Fruit fly (Drosophila melanogaster) whole organism, prepupa: Measurements from ENCODE around the gene Ptip.

Experiments used
- CG34406 ChIP-seq: fragments of 200-800 bp; sonication (Bioruptor generic); optimal IDR thresholded peaks from 3 replicates; lab custom pipeline; 2016; ENCODE audit warnings: missing biosample characterization, missing genetic modification characterization
- acj6 ChIP-seq: fragments of 200-800 bp; sonication (Bioruptor generic); optimal IDR thresholded peaks from 3 replicates; lab custom pipeline; 2016; ENCODE audit warnings: missing biosample characterization, missing genetic modification characterization
- salr ChIP-seq, 2 experiments: fragments of 200-800 bp; sonication (Bioruptor generic); optimal IDR thresholded peaks; 3 replicates each; lab custom pipeline; 2016 to 2018; ENCODE audit warnings: missing biosample characterization in 2 of 2, missing genetic modification characterization in 2 of 2, mild to moderate bottlenecking in 1 of 2

DNA sequence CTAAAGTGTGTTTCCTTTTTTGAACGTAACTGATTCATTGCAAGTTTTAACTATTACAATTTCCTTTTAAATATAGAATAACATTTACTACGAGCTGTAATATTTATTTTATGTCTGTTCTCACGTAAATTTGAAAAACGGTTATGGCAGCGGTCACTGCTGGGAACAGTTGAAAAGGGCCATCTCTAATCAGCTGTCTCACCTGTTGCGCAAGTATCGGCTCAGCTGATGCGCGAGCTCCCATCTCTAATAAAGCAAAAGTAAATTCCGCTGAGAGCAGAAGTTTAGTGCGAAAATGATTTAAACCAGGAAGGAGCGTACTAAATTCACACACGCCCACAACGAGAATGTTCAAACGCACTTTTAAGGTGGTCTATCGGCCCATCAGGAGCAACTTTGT is 42.7 kb upstream of the Ptip start, which contains the start of gene Pex1:
- TF ChIP-seq salr (GFP tag; optimal IDR thresholded peaks at IDR 0.05; lab: Kevin White, UChicago) (no peak), CG34406 (GFP tag; lab: Kevin White, UChicago) (no peak), acj6 (GFP tag; lab: Kevin White, UChicago) (no peak)
